Fruit fly (Drosophila melanogaster) S2 (cell line): ENCODE data around the gene CG13689.

Source experiments
- CG8478 ChIP-seq: fragments of >200 bp; optimal IDR thresholded peaks from 2 replicates; lab custom pipeline; 2018
- CTCF ChIP-seq, 2 experiments: fragments of >200 bp; optimal IDR thresholded peaks; 2 replicates each; lab custom pipeline; 2018

Gene CG13689

dm6 chr2L:601848-602247, 765 bp upstream of the CG13689 start:
- TF ChIP-seq CG8478, result no peak
- TF ChIP-seq CTCF (optimal IDR thresholded peaks at IDR 0.05; lab: Kevin White, UChicago), result peak in 1 of 2 experiments; percentile 20

dm6 chr2L:604060-604459, 1.4 kb downstream of the CG13689 start:
- TF ChIP-seq CG8478 (no peak), CTCF (optimal IDR thresholded peaks at IDR 0.05; lab: Kevin White, UChicago) (no peak)

- TF ChIP-seq CTCF (optimal IDR thresholded peaks at IDR 0.05; lab: Kevin White, UChicago) (no peak), CG8478 (no peak)
These were observed 3.6 kb downstream of the CG13689 start for dm6 chr2L:606165-606564.

- TF ChIP-seq CTCF (optimal IDR thresholded peaks at IDR 0.05; lab: Kevin White, UChicago), result no peak
- no peak for TF ChIP-seq CG8478
These were observed 4.3 kb downstream of the CG13689 start for dm6 chr2L:606952-607351.

dm6 chr2L:608143-608542, 5.5 kb downstream of the CG13689 start:
- no peak for TF ChIP-seq CTCF (optimal IDR thresholded peaks at IDR 0.05; lab: Kevin White, UChicago)
- TF ChIP-seq CG8478, result no peak

dm6 chr2L:609497-609896, 6.9 kb downstream of the CG13689 start:
- TF ChIP-seq CG8478 (no peak), CTCF (optimal IDR thresholded peaks at IDR 0.05; lab: Kevin White, UChicago) (no peak)

- TF ChIP-seq CTCF (optimal IDR thresholded peaks at IDR 0.05; lab: Kevin White, UChicago) (no peak), CG8478 (no peak)
These were observed 10.2 kb downstream of the CG13689 start for dm6 chr2L:612778-613177.

dm6 chr2L:615023-615422, 12.4 kb downstream of the CG13689 start:
- TF ChIP-seq CTCF (optimal IDR thresholded peaks at IDR 0.05; lab: Kevin White, UChicago), result no peak
- TF ChIP-seq CG8478, result no peak

- TF ChIP-seq CG8478 (no peak), CTCF (optimal IDR thresholded peaks at IDR 0.05; lab: Kevin White, UChicago) (no peak)
These were observed 17.1 kb downstream of the CG13689 start for dm6 chr2L:619739-620138.

dm6 chr2L:621101-621500, 18.5 kb downstream of the CG13689 start, which contains the start of gene lectin-21Cb:
TSS of gene lectin-21Cb (minus strand) at chr2L:621201.
- TF ChIP-seq CTCF (optimal IDR thresholded peaks at IDR 0.05; lab: Kevin White, UChicago) (no peak), CG8478 (no peak)

- TF ChIP-seq CG8478 (no peak), CTCF (optimal IDR thresholded peaks at IDR 0.05; lab: Kevin White, UChicago) (no peak)
These were observed 20.7 kb downstream of the CG13689 start for dm6 chr2L:623210-623873.

- TF ChIP-seq CTCF (optimal IDR thresholded peaks at IDR 0.05; lab: Kevin White, UChicago), result no peak
- no peak for TF ChIP-seq CG8478
These were observed 21.7 kb downstream of the CG13689 start, which contains the start of gene lectin-21Ca for dm6 chr2L:624317-624716. TSS of gene lectin-21Ca (plus strand) at chr2L:624617.

dm6 chr2L:625352-625751, 22.7 kb downstream of the CG13689 start, which contains the start of gene CG2839:
TSS of gene CG2839 (plus strand) at chr2L:625652.
- TF ChIP-seq CTCF (optimal IDR thresholded peaks at IDR 0.05; lab: Kevin White, UChicago) (no peak), CG8478 (no peak)

dm6 chr2L:630177-630576, 27.6 kb downstream of the CG13689 start:
- no peak for TF ChIP-seq CTCF (optimal IDR thresholded peaks at IDR 0.05; lab: Kevin White, UChicago)
- TF ChIP-seq CG8478, result no peak

dm6 chr2L:633192-633591, 30.6 kb downstream of the CG13689 start:
- no peak for TF ChIP-seq CTCF (optimal IDR thresholded peaks at IDR 0.05; lab: Kevin White, UChicago)
- TF ChIP-seq CG8478, result no peak

- TF ChIP-seq CG8478 (no peak), CTCF (optimal IDR thresholded peaks at IDR 0.05; lab: Kevin White, UChicago) (no peak)
These were observed 31.6 kb downstream of the CG13689 start for dm6 chr2L:634208-634614.

dm6 chr2L:636507-636906, 33.9 kb downstream of the CG13689 start:
- TF ChIP-seq CTCF (optimal IDR thresholded peaks at IDR 0.05; lab: Kevin White, UChicago) (no peak), CG8478 (no peak)
